Worm (Caenorhabditis elegans) whole organism, late embryonic: Measurements from ENCODE around the gene srd-29.

Source experiments
- C08G9.2 ChIP-seq: sonication (generic microtip); optimal IDR thresholded peaks from 2 replicates; lab custom pipeline; 2016; ENCODE audit warnings: mild to moderate bottlenecking, missing genetic modification characterization, moderate library complexity, missing compliant biosample characterization
- F13H6.1 ChIP-seq: sonication (generic microtip); optimal IDR thresholded peaks from 2 replicates; lab custom pipeline; 2016; ENCODE audit warnings: missing genetic modification characterization, missing compliant biosample characterization
- Y22D7AL.16 ChIP-seq: sonication (generic microtip); optimal IDR thresholded peaks from 2 replicates; lab custom pipeline; 2016; ENCODE audit warnings: missing genetic modification characterization, missing compliant biosample characterization
- ceh-14 ChIP-seq: sonication (generic microtip); optimal IDR thresholded peaks from 2 replicates; lab custom pipeline; 2016; ENCODE audit warnings: missing genotype, missing genetic modification characterization, missing compliant biosample characterization
- ceh-18 ChIP-seq: sonication (generic microtip); optimal IDR thresholded peaks from 2 replicates; lab custom pipeline; 2016; ENCODE audit warnings: missing genetic modification characterization, missing compliant biosample characterization
- ceh-19 ChIP-seq: fragments of 200-800 bp; sonication (Bioruptor generic); optimal IDR thresholded peaks from 2 replicates; lab custom pipeline; 2018; ENCODE audit warnings: mild to moderate bottlenecking, missing genetic modification characterization, missing compliant biosample characterization
- ceh-31 ChIP-seq: sonication (generic microtip); optimal IDR thresholded peaks from 2 replicates; lab custom pipeline; 2016; ENCODE audit warnings: missing genetic modification characterization, missing compliant biosample characterization
- ceh-6 ChIP-seq: fragments of 200-800 bp; sonication (Bioruptor generic); optimal IDR thresholded peaks from 2 replicates; lab custom pipeline; 2018; ENCODE audit warnings: mild to moderate bottlenecking, missing genetic modification characterization, missing compliant biosample characterization
- ceh-9 ChIP-seq: sonication (generic microtip); optimal IDR thresholded peaks from 2 replicates; lab custom pipeline; 2016; ENCODE audit warnings: mild to moderate bottlenecking, missing genetic modification characterization, inconsistent platforms, missing compliant biosample characterization
- dmd-4 ChIP-seq: sonication (generic microtip); optimal IDR thresholded peaks from 2 replicates; lab custom pipeline; 2016; ENCODE audit warnings: borderline replicate concordance, missing genetic modification characterization, missing compliant biosample characterization
- dve-1 ChIP-seq: sonication (generic microtip); optimal IDR thresholded peaks from 2 replicates; lab custom pipeline; 2017; ENCODE audit warnings: antibody characterized with exemption, mild to moderate bottlenecking, missing genetic modification characterization, missing compliant biosample characterization
- elt-2 ChIP-seq: sonication (generic microtip); optimal IDR thresholded peaks from 2 replicates; lab custom pipeline; 2016; ENCODE audit warnings: missing genetic modification reagents, missing genetic modification characterization, missing compliant biosample characterization
- ets-4 ChIP-seq: sonication (generic microtip); optimal IDR thresholded peaks from 2 replicates; lab custom pipeline; 2016; ENCODE audit warnings: missing genetic modification characterization, missing compliant biosample characterization
- eyg-1 ChIP-seq: sonication (generic microtip); optimal IDR thresholded peaks from 2 replicates; lab custom pipeline; 2016; ENCODE audit warnings: missing genotype, missing genetic modification characterization, missing compliant biosample characterization
- fax-1 ChIP-seq: sonication (generic microtip); optimal IDR thresholded peaks from 2 replicates; lab custom pipeline; 2016; ENCODE audit warnings: missing genotype, missing genetic modification characterization, missing compliant biosample characterization
- fkh-6 ChIP-seq: sonication (generic microtip); optimal IDR thresholded peaks from 2 replicates; lab custom pipeline; 2016; ENCODE audit warnings: missing genetic modification characterization, missing compliant biosample characterization
- gmeb-2 ChIP-seq: sonication (generic microtip); optimal IDR thresholded peaks from 2 replicates; lab custom pipeline; 2016; ENCODE audit warnings: missing genetic modification characterization, inconsistent platforms, missing compliant biosample characterization
- hlh-13 ChIP-seq: fragments of 200-800 bp; sonication (Bioruptor generic); optimal IDR thresholded peaks from 2 replicates; lab custom pipeline; 2018; ENCODE audit warnings: mild to moderate bottlenecking, missing genetic modification characterization, missing compliant biosample characterization
- hlh-15 ChIP-seq: sonication (generic microtip); optimal IDR thresholded peaks from 2 replicates; lab custom pipeline; 2016; ENCODE audit warnings: missing genetic modification characterization, missing compliant biosample characterization
- hlh-8 ChIP-seq: sonication (generic microtip); optimal IDR thresholded peaks from 2 replicates; lab custom pipeline; 2016; ENCODE audit warnings: missing genotype, missing genetic modification characterization, missing compliant biosample characterization
- mec-3 ChIP-seq: sonication (generic microtip); optimal IDR thresholded peaks from 2 replicates; lab custom pipeline; 2016; ENCODE audit warnings: borderline replicate concordance, missing genetic modification characterization, missing compliant biosample characterization
- nfya-1 ChIP-seq: sonication (generic microtip); optimal IDR thresholded peaks from 2 replicates; lab custom pipeline; 2017; ENCODE audit warnings: missing genetic modification characterization, mild to moderate bottlenecking, missing compliant biosample characterization, antibody characterized with exemption, moderate library complexity
- npax-4 ChIP-seq: sonication (generic microtip); optimal IDR thresholded peaks from 2 replicates; lab custom pipeline; 2016; ENCODE audit warnings: missing genetic modification characterization, missing compliant biosample characterization
- odd-2 ChIP-seq: sonication (generic microtip); optimal IDR thresholded peaks from 2 replicates; lab custom pipeline; 2017; ENCODE audit warnings: antibody characterized with exemption, mild to moderate bottlenecking, missing genetic modification characterization, missing compliant biosample characterization
- pat-9 ChIP-seq: fragments of 200-800 bp; sonication (Bioruptor generic); optimal IDR thresholded peaks from 2 replicates; lab custom pipeline; 2018; ENCODE audit warnings: mild to moderate bottlenecking, missing genetic modification characterization, moderate library complexity, missing compliant biosample characterization
- pax-1 ChIP-seq: fragments of 150-350 bp; optimal IDR thresholded peaks from 2 replicates; lab custom pipeline; 2014; ENCODE audit warnings: missing biosample characterization, missing genetic modification characterization
- pha-4 ChIP-seq: fragments of 150-350 bp; optimal IDR thresholded peaks from 2 replicates; lab custom pipeline; 2018; ENCODE audit warnings: missing biosample characterization, missing genetic modification reagents, missing genetic modification characterization
- pqm-1 ChIP-seq: sonication (generic microtip); optimal IDR thresholded peaks from 2 replicates; lab custom pipeline; 2016; ENCODE audit warnings: missing genetic modification characterization, missing compliant biosample characterization
- pros-1 ChIP-seq: fragments of 150-350 bp; optimal IDR thresholded peaks from 2 replicates; lab custom pipeline; 2014; ENCODE audit warnings: missing biosample characterization, missing genetic modification reagents, missing genetic modification characterization
- ref-2 ChIP-seq: sonication (generic microtip); optimal IDR thresholded peaks from 2 replicates; lab custom pipeline; 2016; ENCODE audit warnings: missing genetic modification characterization, missing compliant biosample characterization
- sdc-2 ChIP-seq: sonication (generic microtip); optimal IDR thresholded peaks from 2 replicates; lab custom pipeline; 2016; ENCODE audit warnings: missing genotype, missing genetic modification characterization, missing compliant biosample characterization
- sox-2 ChIP-seq: fragments of 200-800 bp; sonication (Bioruptor generic); IDR thresholded peaks from 2 replicates; pipeline ENCODE4 v1.3.6; 2022; ENCODE audit warnings: missing genetic modification reagents, missing genetic modification characterization, missing compliant biosample characterization
- sox-4 ChIP-seq: sonication (generic microtip); optimal IDR thresholded peaks from 2 replicates; lab custom pipeline; 2017; ENCODE audit warnings: mild to moderate bottlenecking, missing genetic modification characterization, inconsistent platforms, missing compliant biosample characterization
- tbx-2 ChIP-seq: sonication (generic microtip); optimal IDR thresholded peaks from 2 replicates; lab custom pipeline; 2016; ENCODE audit warnings: missing genetic modification characterization, missing compliant biosample characterization
- tbx-7 ChIP-seq: sonication (generic microtip); optimal IDR thresholded peaks from 2 replicates; lab custom pipeline; 2016; ENCODE audit warnings: missing genotype, missing genetic modification characterization, missing compliant biosample characterization
- unc-42 ChIP-seq: sonication (generic microtip); optimal IDR thresholded peaks from 2 replicates; lab custom pipeline; 2016; ENCODE audit warnings: missing genotype, missing genetic modification characterization, missing compliant biosample characterization
- unc-55 ChIP-seq: sonication (generic microtip); optimal IDR thresholded peaks from 2 replicates; lab custom pipeline; 2017; ENCODE audit warnings: missing biosample characterization, missing genetic modification reagents, missing genetic modification characterization
- zip-5 ChIP-seq: sonication (generic microtip); optimal IDR thresholded peaks from 2 replicates; lab custom pipeline; 2016; ENCODE audit warnings: missing genetic modification characterization, missing compliant biosample characterization
- ztf-16 ChIP-seq: sonication (generic microtip); optimal IDR thresholded peaks from 2 replicates; lab custom pipeline; 2017; ENCODE audit warnings: missing genetic modification characterization, missing compliant biosample characterization

srd-29 gene

DNA sequence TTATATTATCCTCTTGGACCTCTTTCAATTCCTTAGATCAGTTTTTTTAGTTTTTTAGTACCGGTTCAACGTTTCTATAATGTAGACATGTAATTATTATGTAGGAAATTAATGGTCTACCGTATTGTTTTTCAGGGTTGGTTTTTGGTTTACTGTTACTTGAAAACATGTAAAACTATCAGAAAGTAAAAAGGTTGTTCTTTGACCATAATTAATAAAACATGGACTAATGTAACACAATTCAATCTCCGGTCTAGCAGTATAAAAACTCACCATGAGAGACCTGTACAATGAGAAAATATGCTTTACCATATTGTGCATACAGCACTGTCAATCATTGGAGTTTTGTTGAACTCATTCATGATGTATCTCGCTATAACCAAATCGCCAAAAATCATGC lies at the start of gene srd-29:
Gene srd-29 (plus strand): TSS at position 301 of the 400 bp plus-strand sequence.
- no peak for TF ChIP-seq npax-4 (tag; lab: Kevin White, UChicago)
- TF ChIP-seq ref-2 (tag; lab: Kevin White, UChicago) = no peak
- no peak for TF ChIP-seq ets-4

DNA sequence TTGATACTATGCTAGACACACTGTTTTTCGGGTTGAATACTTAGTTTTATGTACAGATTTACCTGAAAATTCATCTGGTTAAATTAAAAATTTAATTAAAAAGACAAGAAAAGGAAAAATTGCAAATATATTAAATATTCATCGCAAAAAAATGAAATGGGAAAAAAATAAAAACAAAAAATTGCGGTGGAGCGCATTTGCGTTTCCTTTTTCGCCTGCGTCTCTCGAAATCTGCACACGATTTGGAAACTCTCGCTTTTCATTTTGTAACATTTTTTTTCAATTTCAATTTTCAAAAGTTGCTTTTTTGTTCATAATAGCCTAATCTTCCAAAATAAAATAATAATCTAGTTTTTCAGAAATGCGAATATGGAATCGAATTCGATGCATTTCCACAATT lies 47.9 kb upstream of the srd-29 start, which contains the start of the genes F19F10.11 and C50E3.5:
Gene F19F10.11 (minus strand): TSS at position 68 of the 400 bp plus-strand sequence.
Gene C50E3.5 (plus strand): TSS at position 360 of the 400 bp plus-strand sequence.
- TF ChIP-seq dmd-4 (tag; lab: Kevin White, UChicago) (no peak), ceh-14 (tag; lab: Kevin White, UChicago) (peak; percentile 6), Y22D7AL.16 (tag; lab: Kevin White, UChicago) (no peak)

DNA sequence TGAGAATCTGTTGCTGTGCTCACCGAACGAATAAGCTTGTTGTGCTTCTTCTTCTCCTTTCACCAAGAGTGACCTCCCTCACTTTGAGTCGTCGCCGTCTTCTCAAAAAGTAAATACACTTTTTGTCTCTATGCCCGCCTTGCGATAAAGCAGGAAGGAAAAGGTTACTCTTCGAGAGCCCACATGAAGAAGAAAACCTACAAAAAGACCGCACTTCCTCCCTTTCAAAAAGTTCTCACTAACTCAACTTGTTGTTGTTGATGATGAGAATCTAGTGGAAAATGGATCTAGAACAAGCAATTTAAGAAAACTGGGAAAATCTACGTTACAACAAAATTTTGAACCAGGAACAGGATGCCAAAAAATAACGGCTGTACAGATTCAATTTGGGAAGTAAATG lies 45.1 kb upstream of the srd-29 start, which contains the start of gene C50E3.6:
Gene C50E3.6 (minus strand): TSS at position 101 of the 400 bp plus-strand sequence.
- TF ChIP-seq ceh-6 (GFP tag; lab: Kevin White, UChicago) (no peak), C08G9.2 (tag; lab: Kevin White, UChicago) (no peak), sox-4 (tag; lab: Kevin White, UChicago) (no peak), pat-9 (no peak), unc-42 (tag; lab: Kevin White, UChicago) (no peak), fax-1 (no peak), ceh-9 (tag; lab: Kevin White, UChicago) (no peak), tbx-7 (tag; lab: Kevin White, UChicago) (no peak), dve-1 (tag; lab: Kevin White, UChicago) (no peak), ceh-31 (tag; lab: Kevin White, UChicago) (no peak), ztf-16 (tag; lab: Kevin White, UChicago) (no peak), ref-2 (tag; lab: Kevin White, UChicago) (no peak), hlh-13 (no peak), elt-2 (tag; lab: Kevin White, UChicago) (no peak), pha-4 (tag; lab: Kevin White, UChicago) (no peak), mec-3 (tag; lab: Kevin White, UChicago) (no peak), sdc-2 (tag; lab: Kevin White, UChicago) (no peak), ceh-18 (tag; lab: Kevin White, UChicago) (no peak), nfya-1 (tag; lab: Kevin White, UChicago) (no peak), sox-2 (GFP tag; lab: Robert Waterston, UW) (no peak)

- TF ChIP-seq hlh-8 (tag; lab: Kevin White, UChicago) (no peak), npax-4 (tag; lab: Kevin White, UChicago) (no peak), hlh-15 (no peak), Y22D7AL.16 (tag; lab: Kevin White, UChicago) (no peak), pqm-1 (tag; lab: Kevin White, UChicago) (no peak)
These were observed 40.4 kb upstream of the srd-29 start for ce11 chrV:7595132-7595531.

ce11 chrV:7598269-7598668 lies 37.3 kb upstream of the srd-29 start, which contains the start of gene C50E3.7:
Gene C50E3.7, minus strand, starts transcription at chrV:7598369.
- TF ChIP-seq tbx-2 (tag; lab: Kevin White, UChicago) (no peak), pros-1 (tag; lab: Kevin White, UChicago) (no peak)

DNA sequence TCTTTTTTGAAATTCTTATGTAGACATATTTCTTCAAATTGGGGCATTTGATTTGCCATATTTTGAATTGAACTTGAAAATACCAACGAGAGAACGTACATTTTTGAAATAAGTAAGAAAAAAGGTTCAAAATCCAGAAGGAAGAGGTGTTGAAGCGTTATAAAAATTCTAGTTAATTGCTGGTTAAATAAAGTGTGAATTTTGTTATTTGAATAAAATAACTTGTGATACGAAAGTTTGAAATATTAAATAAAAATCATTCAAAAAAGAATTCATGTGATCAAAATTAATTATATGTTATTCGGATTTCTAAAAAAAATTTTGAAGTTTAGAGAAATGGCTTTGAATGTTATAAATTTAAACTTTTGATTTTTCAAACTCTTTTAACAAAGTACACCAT lies 35.4 kb upstream of the srd-29 start, which contains the start of gene C50E3.9:
Gene C50E3.9 (minus strand): TSS at position 101 of the 400 bp plus-strand sequence.
- TF ChIP-seq fkh-6 (tag; lab: Kevin White, UChicago) (no peak), zip-5 (no peak), eyg-1 (tag; lab: Kevin White, UChicago) (no peak), ceh-19 (no peak), gmeb-2 (tag; lab: Kevin White, UChicago) (no peak), unc-55 (no peak), tbx-2 (tag; lab: Kevin White, UChicago) (no peak), hlh-13 (no peak), odd-2 (no peak), pax-1 (tag; lab: Kevin White, UChicago) (no peak), F13H6.1 (tag; lab: Kevin White, UChicago) (no peak), unc-42 (tag; lab: Kevin White, UChicago) (no peak)
